Fruit fly (Drosophila melanogaster) whole organism, pupa: ENCODE data around the gene ago.

ENCODE experiments used
- CG10348 ChIP-seq: fragments of 200-800 bp; sonication (Bioruptor generic); IDR thresholded peaks from 2 replicates; pipeline ENCODE4 v1.3.6; 2022; ENCODE audit warnings: missing biosample characterization, missing genetic modification characterization
- CG12605 ChIP-seq: fragments of 200-800 bp; sonication (Bioruptor generic); IDR thresholded peaks from 2 replicates; pipeline ENCODE4 v1.3.6; 2022; ENCODE audit warnings: missing biosample characterization, missing genetic modification characterization
- CG13204 ChIP-seq: fragments of 200-800 bp; sonication (Bioruptor generic); optimal IDR thresholded peaks from 2 replicates; lab custom pipeline; 2018; ENCODE audit warnings: missing biosample characterization, mild to moderate bottlenecking, missing genetic modification characterization, moderate library complexity
- CG14655 ChIP-seq: fragments of 200-800 bp; sonication (Bioruptor generic); optimal IDR thresholded peaks from 3 replicates; lab custom pipeline; 2017; ENCODE audit warnings: mild to moderate bottlenecking, missing biosample characterization, missing genetic modification reagents, missing genetic modification characterization
- CG15710 ChIP-seq: fragments of 200-800 bp; sonication (Bioruptor generic); optimal IDR thresholded peaks from 2 replicates; lab custom pipeline; 2018; ENCODE audit warnings: missing biosample characterization, mild to moderate bottlenecking, missing genetic modification characterization, moderate library complexity
- CG17806 ChIP-seq: fragments of 200-800 bp; sonication (Bioruptor generic); optimal IDR thresholded peaks from 2 replicates; lab custom pipeline; 2018; ENCODE audit warnings: missing biosample characterization, mild to moderate bottlenecking, missing genetic modification characterization, moderate library complexity
- CG32121 ChIP-seq: fragments of 200-800 bp; sonication (Bioruptor generic); IDR thresholded peaks from 2 replicates; pipeline ENCODE4 v1.3.6; 2022; ENCODE audit warnings: missing biosample characterization, missing genetic modification characterization
- CG34367 ChIP-seq: fragments of 200-800 bp; sonication (Bioruptor generic); optimal IDR thresholded peaks from 2 replicates; lab custom pipeline; 2018; ENCODE audit warnings: missing biosample characterization, mild to moderate bottlenecking, missing genetic modification characterization
- CG4496 ChIP-seq: fragments of 200-800 bp; sonication (Bioruptor generic); IDR thresholded peaks from 3 replicates; pipeline ENCODE4 v1.3.6; 2022; ENCODE audit warnings: missing biosample characterization, missing genetic modification characterization
- CG8159 ChIP-seq: fragments of 200-800 bp; sonication (Bioruptor generic); optimal IDR thresholded peaks from 3 replicates; lab custom pipeline; 2018; ENCODE audit warnings: missing biosample characterization, mild to moderate bottlenecking, missing genetic modification characterization, moderate library complexity
- CG8301 ChIP-seq: fragments of 200-800 bp; sonication (Bioruptor generic); optimal IDR thresholded peaks from 2 replicates; lab custom pipeline; 2018; ENCODE audit warnings: missing biosample characterization, mild to moderate bottlenecking, missing genetic modification characterization
- CG9948 ChIP-seq: fragments of 200-800 bp; sonication (Bioruptor generic); optimal IDR thresholded peaks from 2 replicates; lab custom pipeline; 2018; ENCODE audit warnings: missing biosample characterization, mild to moderate bottlenecking, missing genetic modification characterization, moderate library complexity
- D1 ChIP-seq: fragments of 200-800 bp; sonication (Bioruptor generic); optimal IDR thresholded peaks from 2 replicates; lab custom pipeline; 2018; ENCODE audit warnings: missing biosample characterization, mild to moderate bottlenecking, missing genetic modification characterization, moderate library complexity
- EcR ChIP-seq: fragments of 200-800 bp; sonication (Bioruptor generic); optimal IDR thresholded peaks from 3 replicates; lab custom pipeline; 2019; ENCODE audit warnings: missing biosample characterization, missing genetic modification characterization, mild to moderate bottlenecking, moderate library complexity, missing genetic modification reagents
- Ets98B ChIP-seq: fragments of 200-800 bp; sonication (Bioruptor generic); IDR thresholded peaks from 2 replicates; pipeline ENCODE4 v1.3.6; 2022; ENCODE audit warnings: missing biosample characterization, missing genetic modification characterization
- Pif1A ChIP-seq: fragments of 200-800 bp; sonication (Bioruptor generic); optimal IDR thresholded peaks from 3 replicates; lab custom pipeline; 2016; ENCODE audit warnings: missing biosample characterization, missing genetic modification characterization
- Pif1B ChIP-seq: fragments of 200-800 bp; sonication (Bioruptor generic); optimal IDR thresholded peaks from 3 replicates; lab custom pipeline; 2016; ENCODE audit warnings: missing biosample characterization, missing genetic modification characterization
- Snoo ChIP-seq: fragments of 200-800 bp; sonication (Bioruptor generic); optimal IDR thresholded peaks from 3 replicates; lab custom pipeline; 2017; ENCODE audit warnings: missing biosample characterization, mild to moderate bottlenecking, missing genetic modification characterization, inconsistent platforms
- fd96Ca ChIP-seq: fragments of 200-800 bp; sonication (Bioruptor generic); IDR thresholded peaks from 3 replicates; pipeline ENCODE4 v1.3.6; 2022; ENCODE audit warnings: missing biosample characterization, missing genetic modification characterization
- gl ChIP-seq: fragments of 200-800 bp; sonication (Bioruptor generic); optimal IDR thresholded peaks from 2 replicates; lab custom pipeline; 2018; ENCODE audit warnings: missing biosample characterization, mild to moderate bottlenecking, missing genetic modification characterization
- rn ChIP-seq: fragments of 200-800 bp; sonication (Bioruptor generic); IDR thresholded peaks from 2 replicates; pipeline ENCODE4 v1.3.6; 2022; ENCODE audit warnings: missing biosample characterization, missing genetic modification characterization

Gene ago

DNA sequence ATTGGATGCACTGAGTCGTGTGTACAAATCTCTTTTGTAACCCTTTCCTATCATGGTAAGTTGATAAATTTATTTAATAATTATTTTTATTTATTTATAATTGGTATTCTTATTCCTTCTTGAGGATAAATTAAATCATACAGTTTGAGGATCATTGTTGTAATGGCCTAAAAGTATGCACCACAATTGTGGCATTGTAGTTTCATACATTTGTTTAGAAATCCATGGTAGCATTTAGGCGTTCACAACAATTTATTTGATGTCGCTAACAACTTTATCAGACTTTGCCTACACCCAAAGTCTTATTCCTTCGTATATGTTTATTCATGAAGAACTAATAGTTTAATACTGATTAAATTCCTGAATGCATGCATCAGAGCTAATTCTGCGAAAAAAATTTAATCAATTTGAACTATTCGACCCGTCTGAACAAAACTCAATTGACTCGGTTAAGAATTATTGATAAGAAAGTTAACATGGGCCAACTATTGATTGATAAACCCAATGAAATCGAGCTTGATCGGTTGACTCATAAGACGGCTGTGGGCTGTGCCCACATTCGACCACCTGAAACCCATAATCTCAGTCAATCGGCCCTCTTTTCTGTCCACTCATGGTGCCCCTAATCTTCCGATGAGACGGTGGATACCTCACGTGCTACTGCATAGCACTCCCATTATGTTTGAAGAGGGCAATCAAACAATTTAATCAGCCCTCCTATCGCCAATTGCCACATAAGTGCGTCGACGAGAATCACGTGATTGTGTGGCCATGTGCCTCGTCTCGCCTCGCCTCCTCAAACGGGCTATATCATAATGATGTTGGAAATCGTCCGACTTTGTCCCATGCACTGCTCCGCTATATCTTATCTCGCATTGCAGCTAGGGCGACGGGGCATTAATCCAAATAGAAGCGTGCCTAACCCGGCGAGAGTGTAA lies 34.5 kb downstream of the ago start:
- 0 out of 2 replicates have a peak, but pooled peaks have one; percentile 12 for TF ChIP-seq CG32121 (GFP tag; lab: Robert Waterston, UW)
- no peak for TF ChIP-seq CG12605 (GFP tag; lab: Robert Waterston, UW)
- no peak for TF ChIP-seq D1 (tag; lab: Kevin White, UChicago)
- no peak for TF ChIP-seq CG13204 (GFP tag; lab: Kevin White, UChicago)
- no peak for TF ChIP-seq CG17806 (tag; lab: Kevin White, UChicago)
- no peak for TF ChIP-seq gl (tag; lab: Kevin White, UChicago)
- no peak for TF ChIP-seq Pif1B
- TF ChIP-seq Snoo (tag; lab: Kevin White, UChicago) = no peak
- TF ChIP-seq CG34367 = no peak
- TF ChIP-seq Ets98B (GFP tag; lab: Robert Waterston, UW) = peak; percentile 21; the same call in 1 of the 2 replicates
- TF ChIP-seq fd96Ca (GFP tag; lab: Robert Waterston, UW) = no peak
- TF ChIP-seq CG4496 (GFP tag; lab: Robert Waterston, UW) = peak; percentile 37; the same call in 1 of the 3 replicates
- TF ChIP-seq Pif1A (GFP tag; lab: Kevin White, UChicago) = no peak
- TF ChIP-seq CG9948 (tag; lab: Kevin White, UChicago) = no peak
- no peak for TF ChIP-seq EcR (GFP tag; lab: Kevin White, UChicago)
- no peak for TF ChIP-seq CG15710 (tag; lab: Kevin White, UChicago)
- no peak for TF ChIP-seq CG10348
- no peak for TF ChIP-seq rn (GFP tag; lab: Robert Waterston, UW)
- TF ChIP-seq CG14655 = no peak
- TF ChIP-seq CG8301 (tag; lab: Kevin White, UChicago) = no peak
- TF ChIP-seq CG8159 (tag; lab: Kevin White, UChicago) = no peak

dm6 chr3L:4215079-4215478 lies 39.0 kb downstream of the ago start, which contains the start of gene Cpr64Ad:
Gene Cpr64Ad, plus strand, starts transcription at chr3L:4215379.
- TF ChIP-seq EcR (GFP tag; lab: Kevin White, UChicago) (no peak), CG13204 (GFP tag; lab: Kevin White, UChicago) (no peak), CG8301 (tag; lab: Kevin White, UChicago) (no peak), CG32121 (GFP tag; lab: Robert Waterston, UW) (no peak), gl (tag; lab: Kevin White, UChicago) (no peak), D1 (tag; lab: Kevin White, UChicago) (no peak), CG9948 (tag; lab: Kevin White, UChicago) (no peak)

DNA sequence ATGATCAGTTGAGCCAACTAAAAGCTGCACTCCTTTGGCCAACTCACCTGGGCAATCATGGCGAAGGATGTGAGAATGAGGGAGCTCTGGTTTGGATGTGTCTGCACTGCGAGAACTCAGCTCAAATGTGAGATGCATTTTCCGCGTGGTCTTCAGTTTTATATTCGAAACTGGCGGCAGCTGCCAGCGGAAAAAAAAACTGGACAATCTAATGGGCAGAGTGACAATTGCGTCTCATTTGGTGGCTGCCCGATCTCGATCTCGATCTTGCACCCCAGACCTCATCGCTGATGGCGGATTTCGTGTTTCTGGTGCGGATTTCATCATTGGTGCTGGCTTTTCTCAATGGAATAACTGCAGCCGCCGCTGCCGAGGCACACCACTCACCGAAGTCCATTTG lies 41.3 kb downstream of the ago start, which contains the start of gene Cpr64Ac:
Cpr64Ac (minus strand) TSS at position 101 of the 400 bp plus-strand sequence.
- TF ChIP-seq CG13204 (GFP tag; lab: Kevin White, UChicago) (no peak), Snoo (tag; lab: Kevin White, UChicago) (no peak), CG32121 (GFP tag; lab: Robert Waterston, UW) (no peak), CG9948 (tag; lab: Kevin White, UChicago) (no peak), CG8159 (tag; lab: Kevin White, UChicago) (no peak), D1 (tag; lab: Kevin White, UChicago) (no peak), CG17806 (tag; lab: Kevin White, UChicago) (no peak), fd96Ca (GFP tag; lab: Robert Waterston, UW) (no peak), Pif1B (no peak), rn (GFP tag; lab: Robert Waterston, UW) (no peak), CG15710 (tag; lab: Kevin White, UChicago) (no peak), CG34367 (no peak), Ets98B (GFP tag; lab: Robert Waterston, UW) (no peak), CG4496 (GFP tag; lab: Robert Waterston, UW) (no peak), CG8301 (tag; lab: Kevin White, UChicago) (no peak), CG12605 (GFP tag; lab: Robert Waterston, UW) (no peak)

DNA sequence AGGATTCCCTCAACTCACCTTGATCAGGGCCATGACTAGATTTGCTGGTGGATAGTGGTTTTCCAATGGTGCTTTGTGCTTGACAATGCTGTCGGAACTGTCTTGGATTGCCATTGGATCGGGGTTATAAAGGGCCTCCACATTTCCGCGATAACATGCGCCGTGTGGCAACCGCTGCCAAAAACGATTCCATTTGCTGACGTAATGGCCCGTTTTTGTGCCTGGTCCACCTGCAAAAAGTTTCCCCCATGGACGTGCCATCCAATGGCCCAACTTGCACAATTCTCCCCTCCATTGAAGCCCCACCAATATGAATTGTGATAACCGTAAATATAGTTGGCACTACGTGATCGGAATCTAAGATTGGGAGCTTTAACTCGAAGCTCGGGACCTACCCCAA lies 42.7 kb downstream of the ago start, which contains the start of gene Cpr64Ab:
Cpr64Ab (minus strand) TSS at position 101 of the 400 bp plus-strand sequence.
- no peak for TF ChIP-seq Ets98B (GFP tag; lab: Robert Waterston, UW)
- no peak for TF ChIP-seq CG32121 (GFP tag; lab: Robert Waterston, UW)
- no peak for TF ChIP-seq fd96Ca (GFP tag; lab: Robert Waterston, UW)
- no peak for TF ChIP-seq D1 (tag; lab: Kevin White, UChicago)
- TF ChIP-seq CG8159 (tag; lab: Kevin White, UChicago) = no peak
- TF ChIP-seq CG17806 (tag; lab: Kevin White, UChicago) = no peak
- no peak for TF ChIP-seq CG10348
- TF ChIP-seq EcR (GFP tag; lab: Kevin White, UChicago) = no peak
- TF ChIP-seq CG12605 (GFP tag; lab: Robert Waterston, UW) = no peak
- no peak for TF ChIP-seq rn (GFP tag; lab: Robert Waterston, UW)
- TF ChIP-seq CG4496 (GFP tag; lab: Robert Waterston, UW) = no peak
- TF ChIP-seq Pif1A (GFP tag; lab: Kevin White, UChicago) = no peak
- TF ChIP-seq CG13204 (GFP tag; lab: Kevin White, UChicago) = no peak
- TF ChIP-seq gl (tag; lab: Kevin White, UChicago) = no peak
- no peak for TF ChIP-seq Pif1B
- no peak for TF ChIP-seq CG15710 (tag; lab: Kevin White, UChicago)
- TF ChIP-seq CG9948 (tag; lab: Kevin White, UChicago) = no peak
- TF ChIP-seq CG34367 = no peak
- no peak for TF ChIP-seq CG14655

DNA sequence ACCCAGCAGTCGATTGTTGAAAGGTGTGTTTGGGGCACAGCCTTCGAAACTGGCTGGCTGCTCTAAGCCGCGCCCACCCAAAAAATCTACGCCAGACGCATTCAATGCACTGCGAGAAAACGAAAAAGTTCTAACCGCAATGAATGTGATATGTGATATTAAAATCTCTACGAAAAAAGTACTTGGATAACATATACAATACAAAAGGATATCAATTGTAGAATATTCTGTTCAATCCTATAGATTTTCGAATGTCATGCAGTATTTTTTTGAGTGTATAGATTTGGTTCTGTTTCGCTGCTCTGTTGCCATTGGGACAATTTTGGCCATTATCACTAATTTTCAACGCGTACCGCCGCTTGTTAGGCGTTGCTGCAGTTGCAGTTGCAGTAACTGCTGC lies 44.4 kb downstream of the ago start:
- TF ChIP-seq CG10348 = no peak
- peak; percentile 83 for TF ChIP-seq CG4496 (GFP tag; lab: Robert Waterston, UW)
- no peak for TF ChIP-seq gl (tag; lab: Kevin White, UChicago)
- TF ChIP-seq CG13204 (GFP tag; lab: Kevin White, UChicago) = no peak
- TF ChIP-seq CG17806 (tag; lab: Kevin White, UChicago) = no peak
- TF ChIP-seq CG8159 (tag; lab: Kevin White, UChicago) = no peak
- peak; percentile 61 for TF ChIP-seq fd96Ca (GFP tag; lab: Robert Waterston, UW)
- no peak for TF ChIP-seq CG12605 (GFP tag; lab: Robert Waterston, UW)
- no peak for TF ChIP-seq Pif1B
- peak; percentile 45 for TF ChIP-seq CG8301 (tag; lab: Kevin White, UChicago)
- TF ChIP-seq D1 (tag; lab: Kevin White, UChicago) = no peak
- TF ChIP-seq rn (GFP tag; lab: Robert Waterston, UW) = no peak
- TF ChIP-seq CG9948 (tag; lab: Kevin White, UChicago) = peak; percentile 4
- TF ChIP-seq EcR (GFP tag; lab: Kevin White, UChicago) = no peak
- no peak for TF ChIP-seq CG34367
- TF ChIP-seq Snoo (tag; lab: Kevin White, UChicago) = no peak
- no peak for TF ChIP-seq CG15710 (tag; lab: Kevin White, UChicago)
- TF ChIP-seq CG32121 (GFP tag; lab: Robert Waterston, UW) = peak; percentile 88
- TF ChIP-seq Pif1A (GFP tag; lab: Kevin White, UChicago) = no peak
- no peak for TF ChIP-seq CG14655
- TF ChIP-seq Ets98B (GFP tag; lab: Robert Waterston, UW) = peak; percentile 79
- TF ChIP-seq, all 21 proteins: peak for 6
